Worm (Caenorhabditis elegans): ENCODE measurements around the gene odr-1.

The odr-1 gene

DNA sequence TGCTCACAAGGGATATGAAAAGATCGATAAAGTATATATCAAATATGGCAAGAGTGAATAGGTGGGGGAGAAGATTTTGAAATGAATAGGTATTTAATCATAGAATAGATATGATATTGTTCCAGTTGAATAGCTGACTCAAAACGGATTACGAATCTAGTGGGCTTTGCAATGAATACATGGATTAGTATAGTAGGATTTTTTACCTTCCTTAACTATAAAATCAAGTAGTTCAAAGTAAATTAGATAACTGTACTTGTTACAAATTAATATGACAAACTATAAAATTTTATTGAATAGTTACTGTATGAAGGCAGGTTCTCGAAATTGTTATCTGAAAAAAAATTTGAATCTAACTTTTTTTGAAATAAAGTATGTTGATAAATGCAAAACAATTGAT lies at the start of gene odr-1:
Gene odr-1 (minus strand): TSS at position 101 of the 400 bp plus-strand sequence.
- TF ChIP-seq nhr-76 (tag; optimal IDR thresholded peaks at IDR 0.05) (no peak), nhr-28 (tag; optimal IDR thresholded peaks at IDR 0.05) (no peak), ztf-11 (tag; optimal IDR thresholded peaks at IDR 0.05) (no peak), hlh-1 (tag; optimal IDR thresholded peaks at IDR 0.05) (no peak), unc-62 (GFP tag; optimal IDR thresholded peaks at IDR 0.05) (no peak), mab-5 (tag; optimal IDR thresholded peaks at IDR 0.05) (no peak), lin-32 (GFP tag; optimal IDR thresholded peaks at IDR 0.05) (no peak), snpc-4 (tag; optimal IDR thresholded peaks at IDR 0.05) (no peak), pha-4 (tag; optimal IDR thresholded peaks at IDR 0.05) (no peak)

DNA sequence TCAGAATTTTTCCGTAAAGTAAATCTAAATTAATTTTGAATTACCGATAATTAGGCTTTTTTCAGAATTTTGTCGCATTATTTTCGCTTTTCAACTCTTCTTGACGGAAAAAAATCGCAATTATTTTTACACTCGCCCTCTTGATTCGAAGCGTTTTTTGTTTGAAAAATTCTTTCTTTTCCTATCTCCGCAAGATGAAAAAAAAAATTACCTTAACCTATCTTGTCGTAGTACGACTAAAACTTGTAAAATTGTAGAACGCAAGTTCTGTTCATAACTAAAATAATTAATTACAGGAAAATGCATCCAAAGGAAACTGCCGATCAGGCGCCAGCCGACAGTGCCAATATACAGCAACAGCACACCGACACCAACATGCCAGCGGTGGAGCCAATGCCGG lies 49.3 kb upstream of the odr-1 start, which contains the start of gene F54B11.7:
Gene F54B11.7 (plus strand): TSS at position 301 of the 400 bp plus-strand sequence.
- TF ChIP-seq M03D4.4 (tag; optimal IDR thresholded peaks at IDR 0.05) (no peak), ceh-83 (GFP tag; optimal IDR thresholded peaks at IDR 0.05) (no peak)

DNA sequence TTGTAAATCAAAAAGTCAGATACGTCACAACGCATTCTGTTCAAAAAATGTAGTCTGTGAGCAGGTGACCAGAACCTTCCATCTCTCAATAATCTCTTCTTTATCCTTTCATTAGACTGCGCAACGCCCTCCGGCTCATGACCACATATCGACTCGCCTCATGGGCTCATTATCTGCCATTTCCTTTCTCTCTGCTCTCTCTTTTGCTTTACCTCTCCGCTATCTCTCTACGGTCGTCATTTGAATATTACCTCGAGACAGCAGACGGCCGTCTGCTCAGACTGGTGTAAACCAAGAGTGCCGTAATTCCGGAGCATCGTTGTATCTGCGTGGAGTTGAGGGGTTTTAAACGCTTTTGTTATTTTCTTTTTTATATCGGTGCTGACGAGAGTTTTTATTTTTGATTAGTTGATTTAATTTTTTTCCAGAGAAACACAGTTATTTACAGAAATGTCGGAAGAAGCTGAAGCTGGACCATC lies 47.3 kb upstream of the odr-1 start, which contains the start of gene bra-1:
Gene bra-1 (plus strand): TSS at position 429 of the 479 bp plus-strand sequence.
- TF ChIP-seq lin-32 (GFP tag; optimal IDR thresholded peaks at IDR 0.05) (no peak), elt-1 (tag; optimal IDR thresholded peaks at IDR 0.05; ENCODE audit: borderline replicate concordance, insufficient read depth) (no peak), pha-4 (tag; optimal IDR thresholded peaks at IDR 0.05) (peak; percentile 37), nhr-12 (tag; optimal IDR thresholded peaks at IDR 0.05) (no peak), flh-1 (GFP tag; optimal IDR thresholded peaks at IDR 0.05) (no peak), sptf-1 (tag; optimal IDR thresholded peaks at IDR 0.05) (peak; percentile 66), mep-1 (tag; optimal IDR thresholded peaks at IDR 0.05) (peak; percentile 78), ceh-39 (tag; optimal IDR thresholded peaks at IDR 0.05) (peak; percentile 94), blmp-1 (tag; optimal IDR thresholded peaks at IDR 0.05) (no peak), mls-2 (tag; optimal IDR thresholded peaks at IDR 0.05) (peak; percentile 55), lsy-2 (tag; optimal IDR thresholded peaks at IDR 0.05) (peak; percentile 57), tbx-8 (GFP tag; optimal IDR thresholded peaks at IDR 0.05) (no peak), zip-8 (tag; optimal IDR thresholded peaks at IDR 0.05) (no peak), hlh-1 (tag; optimal IDR thresholded peaks at IDR 0.05) (peak; percentile 81), unc-120 (tag; optimal IDR thresholded peaks at IDR 0.05; ENCODE audit: poor library complexity, severe bottlenecking) (peak; percentile 62), nhr-76 (tag; optimal IDR thresholded peaks at IDR 0.05) (no peak), nhr-2 (tag; optimal IDR thresholded peaks at IDR 0.05) (peak; percentile 32), nhr-28 (tag; optimal IDR thresholded peaks at IDR 0.05) (no peak), ztf-11 (tag; optimal IDR thresholded peaks at IDR 0.05) (peak; percentile 67), bed-3 (GFP tag; optimal IDR thresholded peaks at IDR 0.05) (no peak), ham-2 (GFP tag; optimal IDR thresholded peaks at IDR 0.05) (no peak), sem-2 (GFP tag; optimal IDR thresholded peaks at IDR 0.05) (no peak), ces-1 (GFP tag; optimal IDR thresholded peaks at IDR 0.05) (peak; percentile 74), unc-62 (GFP tag; optimal IDR thresholded peaks at IDR 0.05) (peak; percentile 47), M03D4.4 (tag; optimal IDR thresholded peaks at IDR 0.05) (peak; percentile 11), ceh-43 (GFP tag; optimal IDR thresholded peaks at IDR 0.05) (no peak), unc-39 (tag; optimal IDR thresholded peaks at IDR 0.05) (no peak), mab-5 (tag; optimal IDR thresholded peaks at IDR 0.05) (no peak), ceh-83 (GFP tag; optimal IDR thresholded peaks at IDR 0.05) (no peak), nhr-237 (tag; optimal IDR thresholded peaks at IDR 0.05) (no peak), elt-3 (tag; optimal IDR thresholded peaks at IDR 0.05) (no peak), cnd-1 (tag; optimal IDR thresholded peaks at IDR 0.05) (peak; percentile 80), drap-1 (GFP tag; optimal IDR thresholded peaks at IDR 0.05) (peak; percentile 16), lin-13 (tag; optimal IDR thresholded peaks at IDR 0.05) (peak; percentile 53), snpc-4 (tag; optimal IDR thresholded peaks at IDR 0.05) (no peak)

All from whole organism, mixed stage, embryonic.